Fruit fly (Drosophila melanogaster) whole organism, adult: Measurements from ENCODE around the gene Top2.

ENCODE experiments used
- CG11617 ChIP-seq: fragments of 200-800 bp; sonication (Bioruptor generic); optimal IDR thresholded peaks from 2 replicates; lab custom pipeline; 2017; ENCODE audit warnings: mild to moderate bottlenecking, missing biosample characterization, missing genetic modification reagents, missing genetic modification characterization
- CG12768 ChIP-seq: fragments of 200-800 bp; sonication (Bioruptor generic); optimal IDR thresholded peaks from 2 replicates; lab custom pipeline; 2017; ENCODE audit warnings: missing biosample characterization, missing genetic modification characterization, mild to moderate bottlenecking, moderate library complexity, missing genetic modification reagents
- CG14711 ChIP-seq: fragments of 200-800 bp; sonication (Bioruptor generic); optimal IDR thresholded peaks from 2 replicates; lab custom pipeline; 2018; ENCODE audit warnings: missing biosample characterization, mild to moderate bottlenecking, missing genetic modification characterization, moderate library complexity
- CG1620 ChIP-seq: fragments of 200-800 bp; sonication (Bioruptor generic); optimal IDR thresholded peaks from 2 replicates; lab custom pipeline; 2016; ENCODE audit warnings: missing biosample characterization, missing genetic modification characterization
- CG33017 ChIP-seq: fragments of 200-800 bp; sonication (Bioruptor generic); optimal IDR thresholded peaks from 2 replicates; lab custom pipeline; 2018; ENCODE audit warnings: missing biosample characterization, mild to moderate bottlenecking, missing genetic modification characterization, moderate library complexity
- CG5204 ChIP-seq: fragments of 200-800 bp; sonication (Bioruptor generic); optimal IDR thresholded peaks from 2 replicates; lab custom pipeline; 2016; ENCODE audit warnings: missing biosample characterization, missing genetic modification characterization
- CG7045 ChIP-seq: fragments of 200-800 bp; sonication (Bioruptor generic); optimal IDR thresholded peaks from 2 replicates; lab custom pipeline; 2017; ENCODE audit warnings: missing biosample characterization, mild to moderate bottlenecking, missing genetic modification characterization
- CG7101 ChIP-seq: fragments of 200-800 bp; sonication (Bioruptor generic); optimal IDR thresholded peaks from 2 replicates; lab custom pipeline; 2018; ENCODE audit warnings: missing biosample characterization, mild to moderate bottlenecking, missing genetic modification characterization, moderate library complexity
- Clk ChIP-seq: fragments of 200-800 bp; sonication (Bioruptor generic); optimal IDR thresholded peaks from 2 replicates; lab custom pipeline; 2017; ENCODE audit warnings: missing biosample characterization, missing genetic modification characterization
- Crg-1 ChIP-seq: fragments of 200-800 bp; sonication (Bioruptor generic); optimal IDR thresholded peaks from 2 replicates; lab custom pipeline; 2016; ENCODE audit warnings: missing biosample characterization, missing genetic modification characterization
- Hr96 ChIP-seq: fragments of 200-800 bp; sonication (Bioruptor generic); optimal IDR thresholded peaks from 2 replicates; lab custom pipeline; 2016; ENCODE audit warnings: missing biosample characterization, missing genetic modification characterization
- Mnt ChIP-seq: fragments of 200-800 bp; sonication (Bioruptor generic); optimal IDR thresholded peaks from 2 replicates; lab custom pipeline; 2016; ENCODE audit warnings: missing biosample characterization, mild to moderate bottlenecking, missing genetic modification characterization
- bab1 ChIP-seq: fragments of 200-800 bp; sonication (Bioruptor generic); optimal IDR thresholded peaks from 3 replicates; lab custom pipeline; 2019; ENCODE audit warnings: missing biosample characterization, mild to moderate bottlenecking, missing genetic modification characterization, moderate library complexity
- cic ChIP-seq: fragments of 200-800 bp; sonication (Bioruptor generic); optimal IDR thresholded peaks from 2 replicates; lab custom pipeline; 2017; ENCODE audit warnings: missing biosample characterization, mild to moderate bottlenecking, missing genetic modification characterization, moderate library complexity
- cnc ChIP-seq, 2 experiments: fragments of >200 bp; optimal IDR thresholded peaks; 2 replicates each; lab custom pipeline; 2017
- kay ChIP-seq: fragments of 200-800 bp; sonication (Bioruptor generic); peaks from one replicate; lab custom pipeline; 2016; ENCODE audit warnings: missing biosample characterization, missing genetic modification characterization, borderline replicate concordance
- ovo ChIP-seq: fragments of 200-800 bp; sonication (Bioruptor generic); optimal IDR thresholded peaks from 2 replicates; lab custom pipeline; 2016; ENCODE audit warnings: missing biosample characterization, missing genetic modification characterization
- pad ChIP-seq: fragments of 200-800 bp; sonication (Bioruptor generic); optimal IDR thresholded peaks from 3 replicates; lab custom pipeline; 2017; ENCODE audit warnings: missing biosample characterization, missing genetic modification characterization, mild to moderate bottlenecking, moderate library complexity, missing genetic modification reagents
- tj ChIP-seq: fragments of 200-800 bp; sonication (Bioruptor generic); optimal IDR thresholded peaks from 3 replicates; lab custom pipeline; 2017; ENCODE audit warnings: missing biosample characterization, mild to moderate bottlenecking, missing genetic modification characterization, moderate library complexity
- toe ChIP-seq: fragments of 200-800 bp; sonication (Bioruptor generic); optimal IDR thresholded peaks from 2 replicates; lab custom pipeline; 2016; ENCODE audit warnings: missing biosample characterization, missing genetic modification characterization

Gene Top2

DNA sequence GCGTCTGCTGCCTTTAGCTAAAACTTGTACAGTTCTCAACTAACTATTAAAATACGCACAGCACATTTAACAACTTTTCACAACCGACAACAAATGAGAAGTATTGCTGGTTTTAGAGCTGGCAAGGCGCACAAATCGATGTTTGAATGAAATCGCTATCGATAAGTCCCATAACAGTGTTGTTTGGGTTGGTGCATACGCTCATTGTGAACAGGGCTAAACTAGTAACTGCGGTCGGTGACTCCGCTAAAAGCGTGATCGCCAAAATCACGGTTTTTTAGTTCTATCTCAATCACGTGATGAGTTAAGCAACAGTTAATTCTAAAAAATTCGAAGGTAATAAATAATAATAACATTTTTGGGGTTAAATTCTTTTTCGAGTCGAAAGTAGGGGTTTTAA, at the start of gene Top2:
Gene Top2, minus strand, starts transcription at position 110 of the 400 bp plus-strand sequence.
- no peak for TF ChIP-seq CG12768
- peak; percentile 26 for TF ChIP-seq CG5204 (GFP tag; lab: Kevin White, UChicago)
- TF ChIP-seq cic: no peak
- peak; percentile 8 for TF ChIP-seq toe (GFP tag; lab: Kevin White, UChicago)
- peak; percentile 21 for TF ChIP-seq pad (GFP tag; lab: Kevin White, UChicago)
- peak; percentile 33 for TF ChIP-seq CG7101
- TF ChIP-seq CG14711 (tag; lab: Kevin White, UChicago): peak; percentile 11
- TF ChIP-seq Mnt (GFP tag; lab: Kevin White, UChicago): peak; percentile 59
- TF ChIP-seq CG7045: no peak
- TF ChIP-seq ovo (GFP tag; lab: Kevin White, UChicago): no peak
- peak; percentile 57 for TF ChIP-seq bab1
- TF ChIP-seq cnc (optimal IDR thresholded peaks at IDR 0.05; lab: Kevin White, UChicago): no peak
- TF ChIP-seq CG1620: peak; percentile 30
- no peak for TF ChIP-seq Clk (GFP tag; lab: Kevin White, UChicago)

DNA sequence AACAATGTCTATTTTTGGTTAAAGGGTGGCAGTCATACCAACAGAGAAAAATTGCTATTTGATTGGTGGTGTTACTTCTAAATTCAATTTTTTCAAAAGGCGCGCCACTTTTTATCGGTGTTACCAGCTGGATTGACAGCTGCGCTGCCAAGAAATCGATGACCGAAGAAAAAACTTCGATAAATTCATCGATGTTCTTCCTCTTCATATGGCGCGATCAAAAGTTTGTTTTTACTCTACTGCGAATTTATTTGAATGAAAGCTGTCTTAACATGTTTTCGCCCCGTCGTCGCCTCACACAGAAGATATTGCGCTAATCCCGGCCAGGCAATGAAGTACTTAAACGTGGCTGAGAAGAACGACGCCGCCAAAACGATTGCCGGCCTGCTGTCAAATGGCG, 44.7 kb upstream of the Top2 start, which contains the start of gene Top3alpha:
Gene Top3alpha, plus strand, starts transcription at position 186 of the 400 bp plus-strand sequence.
- TF ChIP-seq bab1 (peak; percentile 29), CG12768 (no peak)

DNA sequence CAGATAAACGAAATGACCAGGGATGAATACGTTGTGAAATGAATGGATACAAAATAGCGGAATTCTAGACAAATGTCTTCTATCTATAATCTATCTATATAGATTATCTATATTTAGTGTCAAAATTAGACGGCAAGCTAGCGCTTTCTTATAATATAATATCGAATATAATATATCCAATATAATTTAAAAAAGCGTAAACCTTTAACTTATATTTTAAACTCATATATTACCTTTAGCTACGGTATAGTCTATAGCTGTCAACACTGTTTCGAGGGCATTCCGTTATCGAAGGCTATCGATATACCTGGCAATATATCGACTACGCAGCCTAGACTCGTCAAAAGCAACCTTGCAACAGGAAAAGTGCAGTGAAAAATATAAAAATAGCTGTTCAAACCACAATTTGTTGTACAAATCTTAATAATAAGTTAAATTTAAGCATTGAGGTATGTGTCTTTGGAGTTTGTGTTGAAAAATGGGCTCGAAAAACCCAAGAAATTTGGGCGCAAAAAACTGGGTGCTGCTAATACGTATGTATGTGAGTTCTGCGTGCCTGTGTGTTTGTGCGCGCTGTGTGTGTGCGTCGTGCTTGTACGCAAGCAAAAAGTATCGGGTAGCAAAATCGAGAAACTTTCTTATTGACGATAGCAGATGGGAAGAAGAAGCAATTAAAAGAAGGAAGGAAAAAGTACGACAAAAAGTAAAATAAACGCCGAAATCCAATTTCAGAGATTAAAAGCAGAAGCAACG, 39.8 kb upstream of the Top2 start, which contains the start of the genes swm and Ctu2:
Gene swm, plus strand, starts transcription at position 318 of the 753 bp plus-strand sequence.
Gene Ctu2, minus strand, starts transcription at position 320 of the 753 bp plus-strand sequence.
- TF ChIP-seq bab1: peak; percentile 78
- peak; percentile 60 for TF ChIP-seq CG7045
- TF ChIP-seq Hr96 (GFP tag; lab: Kevin White, UChicago): peak; percentile 11
- TF ChIP-seq CG14711 (tag; lab: Kevin White, UChicago): peak; percentile 81
- no peak for TF ChIP-seq CG5204 (GFP tag; lab: Kevin White, UChicago)
- peak; percentile 27 for TF ChIP-seq CG1620
- peak; percentile 36 for TF ChIP-seq Clk (GFP tag; lab: Kevin White, UChicago)
- TF ChIP-seq Mnt (GFP tag; lab: Kevin White, UChicago): peak; percentile 37
- peak; percentile 59 for TF ChIP-seq CG33017
- peak; percentile 85 for TF ChIP-seq CG7101
- peak; percentile 38 for TF ChIP-seq pad (GFP tag; lab: Kevin White, UChicago)
- TF ChIP-seq CG11617 (GFP tag; lab: Kevin White, UChicago): peak; percentile 73
- TF ChIP-seq tj (GFP tag; lab: Kevin White, UChicago): peak; percentile 70
- TF ChIP-seq CG12768: peak; percentile 74
- peak; percentile 46 for TF ChIP-seq Crg-1 (GFP tag; lab: Kevin White, UChicago)
- TF ChIP-seq cic: no peak
- TF ChIP-seq toe (GFP tag; lab: Kevin White, UChicago): no peak
- no peak for TF ChIP-seq kay (GFP tag; lab: Kevin White, UChicago)
- no peak for TF ChIP-seq cnc (optimal IDR thresholded peaks at IDR 0.05; lab: Kevin White, UChicago)
- TF ChIP-seq ovo (GFP tag; lab: Kevin White, UChicago): peak; percentile 67

DNA sequence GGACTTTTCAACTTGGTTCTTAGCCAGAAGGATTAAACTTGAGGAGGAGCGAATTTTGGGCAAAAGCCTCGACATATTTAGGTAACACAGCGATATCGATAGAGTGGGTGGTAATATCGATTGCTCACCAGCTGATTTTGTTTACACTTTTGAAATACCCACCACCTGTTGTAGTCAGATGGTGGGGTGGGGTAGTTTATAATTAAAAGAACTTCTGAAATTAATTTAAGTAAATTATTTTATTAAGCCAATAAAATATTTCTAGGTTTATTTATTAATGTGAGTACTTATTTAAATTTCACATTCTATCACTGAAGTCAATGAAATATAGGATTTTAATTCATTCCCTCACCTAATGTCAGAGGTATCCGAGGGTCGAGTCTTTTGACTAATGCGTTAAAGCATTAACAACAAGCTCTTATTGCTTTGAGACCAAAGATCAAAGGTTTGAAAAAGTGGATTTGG, 36.7 kb upstream of the Top2 start, which contains the start of the genes CG10194 and CG18094:
Gene CG10194, minus strand, starts transcription at position 108 of the 465 bp plus-strand sequence.
Gene CG18094, plus strand, starts transcription at position 266 of the 465 bp plus-strand sequence.
- peak; percentile 68 for TF ChIP-seq CG7101
- no peak for TF ChIP-seq CG5204 (GFP tag; lab: Kevin White, UChicago)
- peak; percentile 60 for TF ChIP-seq CG11617 (GFP tag; lab: Kevin White, UChicago)
- peak; percentile 84 for TF ChIP-seq CG33017
- peak; percentile 69 for TF ChIP-seq CG12768
- TF ChIP-seq kay (GFP tag; lab: Kevin White, UChicago): no peak
- TF ChIP-seq pad (GFP tag; lab: Kevin White, UChicago): no peak
- no peak for TF ChIP-seq Hr96 (GFP tag; lab: Kevin White, UChicago)
- TF ChIP-seq cnc (optimal IDR thresholded peaks at IDR 0.05; lab: Kevin White, UChicago): no peak
- no peak for TF ChIP-seq CG7045
- TF ChIP-seq bab1: peak; percentile 88
- TF ChIP-seq Mnt (GFP tag; lab: Kevin White, UChicago): peak; percentile 36
- TF ChIP-seq CG14711 (tag; lab: Kevin White, UChicago): peak; percentile 69
- no peak for TF ChIP-seq Crg-1 (GFP tag; lab: Kevin White, UChicago)
- TF ChIP-seq toe (GFP tag; lab: Kevin White, UChicago): no peak
- TF ChIP-seq CG1620: no peak
- no peak for TF ChIP-seq Clk (GFP tag; lab: Kevin White, UChicago)
- no peak for TF ChIP-seq ovo (GFP tag; lab: Kevin White, UChicago)
- peak; percentile 51 for TF ChIP-seq tj (GFP tag; lab: Kevin White, UChicago)
- TF ChIP-seq cic: peak; percentile 18

DNA sequence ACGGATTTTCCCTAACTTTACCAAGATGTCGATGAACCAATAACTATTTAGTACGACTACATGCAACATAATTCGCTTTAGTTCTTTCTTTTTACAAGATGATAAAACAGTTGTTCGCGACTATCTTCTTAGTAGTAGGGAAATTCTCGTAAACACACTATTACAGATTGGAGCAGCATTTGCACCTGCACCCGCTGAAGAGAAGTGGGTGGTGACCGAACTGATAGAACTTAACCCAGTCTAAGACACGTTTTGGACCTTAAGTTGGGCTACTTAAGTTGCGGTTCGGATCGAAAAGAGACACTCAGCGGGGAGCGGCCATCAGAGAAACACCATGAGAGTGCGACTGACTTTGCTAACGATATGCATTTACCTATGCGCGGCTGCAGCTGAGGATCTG, 33.9 kb upstream of the Top2 start, which contains the start of gene CG13083:
Gene CG13083, plus strand, starts transcription at position 301 of the 400 bp plus-strand sequence.
- TF ChIP-seq tj (GFP tag; lab: Kevin White, UChicago): no peak
- TF ChIP-seq cnc (optimal IDR thresholded peaks at IDR 0.05; lab: Kevin White, UChicago): no peak
- no peak for TF ChIP-seq toe (GFP tag; lab: Kevin White, UChicago)

DNA sequence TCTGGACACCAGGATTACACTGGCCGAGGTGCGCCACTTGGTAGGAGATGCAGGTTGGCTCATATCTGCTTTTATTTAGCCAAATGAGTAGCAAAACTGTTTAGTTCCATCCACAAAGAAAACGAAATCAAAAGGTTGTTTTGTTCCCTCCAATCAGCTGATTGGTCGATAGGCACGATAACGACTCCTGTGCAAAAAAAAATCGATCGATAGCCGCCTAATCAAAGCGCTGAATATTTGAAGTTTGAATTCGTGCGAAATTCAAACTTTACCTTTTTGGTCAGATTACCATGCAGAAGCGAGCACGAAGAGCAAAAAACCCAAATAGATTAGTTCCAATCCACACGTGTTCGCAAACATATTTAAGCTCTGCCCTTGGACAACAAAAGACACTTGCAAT, 31.2 kb upstream of the Top2 start, which contains the start of the genes CG10195 and CG13084:
Gene CG10195, minus strand, starts transcription at position 167 of the 400 bp plus-strand sequence.
Gene CG13084, plus strand, starts transcription at position 392 of the 400 bp plus-strand sequence.
- TF ChIP-seq tj (GFP tag; lab: Kevin White, UChicago) (no peak), CG7101 (no peak), Clk (GFP tag; lab: Kevin White, UChicago) (no peak), Hr96 (GFP tag; lab: Kevin White, UChicago) (no peak), CG1620 (no peak), pad (GFP tag; lab: Kevin White, UChicago) (no peak)
